Fruit fly (Drosophila melanogaster) whole organism, embryonic: Measurements from ENCODE around the gene Uba5.

Experiments used
- Adf1 ChIP-seq: fragments of 200-800 bp; sonication (Bioruptor generic); IDR thresholded peaks from 2 replicates; pipeline ENCODE4 v1.3.6; 2022; ENCODE audit warnings: missing biosample characterization, missing genetic modification characterization
- Awh ChIP-seq: fragments of 200-800 bp; sonication (Bioruptor generic); IDR thresholded peaks from 2 replicates; pipeline ENCODE4, ENCODE4 v1.3.6; 2022; ENCODE audit warnings: missing biosample characterization, missing genetic modification characterization
- CG10209 ChIP-seq: fragments of 200-800 bp; sonication (Bioruptor generic); optimal IDR thresholded peaks from 3 replicates; lab custom pipeline; 2017; ENCODE audit warnings: missing biosample characterization, mild to moderate bottlenecking, missing genetic modification characterization, missing genetic modification reagents
- CG12104 ChIP-seq: fragments of 200-800 bp; sonication (Bioruptor generic); optimal IDR thresholded peaks from 3 replicates; lab custom pipeline; 2016; ENCODE audit warnings: missing biosample characterization, missing genetic modification characterization
- CG12219 ChIP-seq: fragments of 200-800 bp; sonication (Bioruptor generic); optimal IDR thresholded peaks from 3 replicates; lab custom pipeline; 2018; ENCODE audit warnings: missing biosample characterization, mild to moderate bottlenecking, missing genetic modification characterization
- CG12299 ChIP-seq: fragments of 200-800 bp; sonication (Bioruptor generic); optimal IDR thresholded peaks from 2 replicates; lab custom pipeline; 2018; ENCODE audit warnings: missing biosample characterization, mild to moderate bottlenecking, missing genetic modification characterization
- CG13123 ChIP-seq: fragments of 200-800 bp; sonication (Bioruptor generic); optimal IDR thresholded peaks from 2 replicates; lab custom pipeline; 2016; ENCODE audit warnings: missing biosample characterization, missing genetic modification characterization
- CG14014 ChIP-seq: fragments of 200-800 bp; sonication (Bioruptor generic); IDR thresholded peaks from 2 replicates; pipeline ENCODE4 v1.3.6; 2022; ENCODE audit warnings: missing biosample characterization, missing genetic modification characterization
- CG15073 ChIP-seq: fragments of 200-800 bp; sonication (Bioruptor generic); optimal IDR thresholded peaks from 2 replicates; lab custom pipeline; 2016; ENCODE audit warnings: missing biosample characterization, missing genetic modification characterization
- CG18262 ChIP-seq: fragments of 200-800 bp; optimal IDR thresholded peaks from 3 replicates; lab custom pipeline; 2019; ENCODE audit warnings: missing biosample characterization, mild to moderate bottlenecking, missing genetic modification characterization, moderate library complexity
- CG3065 ChIP-seq: fragments of 200-800 bp; sonication (Bioruptor generic); optimal IDR thresholded peaks from 2 replicates; lab custom pipeline; 2016; ENCODE audit warnings: missing biosample characterization, missing genetic modification characterization
- CG31224 ChIP-seq: fragments of 200-800 bp; sonication (Bioruptor generic); IDR thresholded peaks from 2 replicates; pipeline ENCODE4 v1.3.6; 2022; ENCODE audit warnings: missing biosample characterization, missing genetic modification characterization
- CG31365 ChIP-seq: fragments of 200-800 bp; sonication (Bioruptor generic); optimal IDR thresholded peaks from 2 replicates; lab custom pipeline; 2018; ENCODE audit warnings: missing biosample characterization, mild to moderate bottlenecking, missing genetic modification characterization
- CG42726 ChIP-seq: fragments of 200-800 bp; sonication (Bioruptor generic); IDR thresholded peaks from 2 replicates; pipeline ENCODE4 v1.3.6; 2022; ENCODE audit warnings: missing biosample characterization, missing genetic modification characterization; ENCODE audit not compliant: partially characterized antibody
- CG4617 ChIP-seq: fragments of 200-800 bp; sonication (Bioruptor generic); optimal IDR thresholded peaks from 3 replicates; lab custom pipeline; 2016; ENCODE audit warnings: missing biosample characterization, missing genetic modification characterization, borderline replicate concordance
- CG4820 ChIP-seq: fragments of 200-800 bp; sonication (Bioruptor generic); optimal IDR thresholded peaks from 3 replicates; lab custom pipeline; 2016; ENCODE audit warnings: missing biosample characterization, missing genetic modification characterization
- CG6813 ChIP-seq: fragments of 200-800 bp; sonication (Bioruptor generic); optimal IDR thresholded peaks from 2 replicates; lab custom pipeline; 2017; ENCODE audit warnings: missing biosample characterization, missing genetic modification characterization, mild to moderate bottlenecking, moderate library complexity, missing genetic modification reagents
- CG7357 ChIP-seq: fragments of 200-800 bp; sonication (Bioruptor generic); IDR thresholded peaks from 3 replicates; pipeline ENCODE4 v1.3.6; 2022; ENCODE audit warnings: missing biosample characterization, missing genetic modification characterization
- CG8388 ChIP-seq: fragments of 200-800 bp; sonication (Bioruptor generic); optimal IDR thresholded peaks from 2 replicates; lab custom pipeline; 2019; ENCODE audit warnings: missing biosample characterization, mild to moderate bottlenecking, missing genetic modification characterization, moderate library complexity
- CG9727 ChIP-seq: fragments of 200-800 bp; sonication (Bioruptor generic); optimal IDR thresholded peaks from 3 replicates; lab custom pipeline; 2017; ENCODE audit warnings: missing biosample characterization, mild to moderate bottlenecking, missing genetic modification characterization
- CkIIα-i1 ChIP-seq: fragments of 200-800 bp; sonication (Bioruptor generic); IDR thresholded peaks from 2 replicates; pipeline ENCODE4 v1.3.6; 2022; ENCODE audit warnings: missing biosample characterization, missing genetic modification characterization
- Dref ChIP-seq: fragments of 200-800 bp; sonication (Bioruptor generic); IDR thresholded peaks from 2 replicates; pipeline ENCODE4 v1.3.6; 2022; ENCODE audit warnings: missing biosample characterization, missing genetic modification characterization
- Ets65A ChIP-seq: fragments of 200-800 bp; sonication (Bioruptor generic); peaks from one replicate; lab custom pipeline; 2016; ENCODE audit warnings: missing biosample characterization, missing genetic modification characterization
- Fer2 ChIP-seq: fragments of 200-800 bp; sonication (Bioruptor generic); optimal IDR thresholded peaks from 2 replicates; lab custom pipeline; 2018; ENCODE audit warnings: missing biosample characterization, mild to moderate bottlenecking, missing genetic modification characterization, moderate library complexity
- Fer3 ChIP-seq: fragments of 200-800 bp; sonication (Bioruptor generic); optimal IDR thresholded peaks from 2 replicates; lab custom pipeline; 2018; ENCODE audit warnings: missing biosample characterization, mild to moderate bottlenecking, missing genetic modification characterization, moderate library complexity
- HmgD ChIP-seq: fragments of 200-800 bp; sonication (Bioruptor generic); optimal IDR thresholded peaks from 3 replicates; lab custom pipeline; 2016; ENCODE audit warnings: missing biosample characterization, missing genetic modification characterization
- Hr39 ChIP-seq: fragments of >200 bp; optimal IDR thresholded peaks from 2 replicates; lab custom pipeline; 2017
- Nf-YB ChIP-seq: fragments of 200-800 bp; sonication (Bioruptor generic); optimal IDR thresholded peaks from 3 replicates; lab custom pipeline; 2019; ENCODE audit warnings: missing biosample characterization, mild to moderate bottlenecking, missing genetic modification characterization, moderate library complexity
- Rfx ChIP-seq: fragments of 200-800 bp; sonication (Bioruptor generic); IDR thresholded peaks from 2 replicates; pipeline ENCODE4 v1.3.6; 2022; ENCODE audit warnings: missing biosample characterization, missing genetic modification characterization
- Sry-δ ChIP-seq: fragments of 200-800 bp; sonication (Bioruptor generic); optimal IDR thresholded peaks from 2 replicates; lab custom pipeline; 2016; ENCODE audit warnings: missing biosample characterization, missing genetic modification characterization
- YL-1 ChIP-seq: fragments of 200-800 bp; sonication (Bioruptor generic); optimal IDR thresholded peaks from 3 replicates; lab custom pipeline; 2017; ENCODE audit warnings: missing biosample characterization, mild to moderate bottlenecking, missing genetic modification characterization
- ac ChIP-seq: fragments of 200-800 bp; sonication (Bioruptor generic); optimal IDR thresholded peaks from 3 replicates; lab custom pipeline; 2017; ENCODE audit warnings: missing biosample characterization, mild to moderate bottlenecking, missing genetic modification characterization
- ara ChIP-seq: fragments of 200-800 bp; sonication (Bioruptor generic); IDR thresholded peaks from 2 replicates; pipeline ENCODE4 v1.3.6; 2022; ENCODE audit warnings: missing biosample characterization, missing genetic modification characterization
- ato ChIP-seq: fragments of 200-800 bp; sonication (Bioruptor generic); IDR thresholded peaks from 2 replicates; pipeline ENCODE4 v1.3.6; 2022; ENCODE audit warnings: missing biosample characterization, missing genetic modification characterization; ENCODE audit not compliant: partially characterized antibody
- cg ChIP-seq: fragments of 200-800 bp; sonication (Bioruptor generic); optimal IDR thresholded peaks from 3 replicates; lab custom pipeline; 2019; ENCODE audit warnings: missing biosample characterization, mild to moderate bottlenecking, missing genetic modification characterization, moderate library complexity
- dpn ChIP-seq, 2 experiments: fragments of 200-800 bp; sonication (Bioruptor generic); optimal IDR thresholded peaks; 3 replicates each; lab custom pipeline; 2016; ENCODE audit warnings: missing biosample characterization in 2 of 2, missing genetic modification characterization in 2 of 2
- fd102C ChIP-seq: fragments of 200-800 bp; sonication (Bioruptor generic); optimal IDR thresholded peaks from 2 replicates; lab custom pipeline; 2018; ENCODE audit warnings: missing biosample characterization, mild to moderate bottlenecking, missing genetic modification characterization, moderate library complexity
- fd64A ChIP-seq: fragments of 200-800 bp; sonication (Bioruptor generic); optimal IDR thresholded peaks from 3 replicates; lab custom pipeline; 2018; ENCODE audit warnings: missing biosample characterization, mild to moderate bottlenecking, missing genetic modification characterization
- fru ChIP-seq: fragments of >200 bp; optimal IDR thresholded peaks from 2 replicates; lab custom pipeline; 2017
- fu2 ChIP-seq: fragments of 200-800 bp; sonication (Bioruptor generic); optimal IDR thresholded peaks from 2 replicates; lab custom pipeline; 2016; ENCODE audit warnings: missing biosample characterization, missing genetic modification characterization
- gsb-n ChIP-seq: fragments of 200-800 bp; sonication (Bioruptor generic); optimal IDR thresholded peaks from 3 replicates; lab custom pipeline; 2018; ENCODE audit warnings: missing biosample characterization, mild to moderate bottlenecking, missing genetic modification characterization
- inv ChIP-seq: fragments of 200-800 bp; sonication (Bioruptor generic); IDR thresholded peaks from 2 replicates; pipeline ENCODE4 v1.3.6; 2022; ENCODE audit warnings: missing biosample characterization, missing genetic modification characterization; ENCODE audit not compliant: partially characterized antibody
- jigr1 ChIP-seq: fragments of 200-800 bp; sonication (Bioruptor generic); IDR thresholded peaks from 3 replicates; pipeline ENCODE4 v1.3.6; 2022; ENCODE audit warnings: missing biosample characterization, missing genetic modification characterization
- jumu ChIP-seq: fragments of 200-800 bp; sonication (Bioruptor generic); optimal IDR thresholded peaks from 3 replicates; lab custom pipeline; 2016; ENCODE audit warnings: missing biosample characterization, missing genetic modification characterization
- ken ChIP-seq: fragments of 200-800 bp; sonication (Bioruptor generic); IDR thresholded peaks from 3 replicates; pipeline ENCODE4 v1.3.6; 2022; ENCODE audit warnings: missing biosample characterization, missing genetic modification characterization
- nom ChIP-seq: fragments of 200-800 bp; sonication (Bioruptor generic); optimal IDR thresholded peaks from 2 replicates; lab custom pipeline; 2017; ENCODE audit warnings: missing biosample characterization, missing genetic modification characterization, mild to moderate bottlenecking, moderate library complexity, missing genetic modification reagents
- seq ChIP-seq: fragments of 200-800 bp; sonication (Bioruptor generic); IDR thresholded peaks from 2 replicates; pipeline ENCODE4 v1.3.6; 2022; ENCODE audit warnings: missing biosample characterization, missing genetic modification characterization
- sima ChIP-seq: fragments of 200-800 bp; sonication (Bioruptor generic); optimal IDR thresholded peaks from 2 replicates; lab custom pipeline; 2016; ENCODE audit warnings: missing biosample characterization, missing genetic modification characterization
- zen2 ChIP-seq: fragments of 200-800 bp; sonication (Bioruptor generic); IDR thresholded peaks from 3 replicates; pipeline ENCODE4 v1.3.6; 2022; ENCODE audit warnings: missing biosample characterization, missing genetic modification characterization; ENCODE audit not compliant: partially characterized antibody
- zfh2 ChIP-seq: fragments of 200-800 bp; sonication (Bioruptor generic); optimal IDR thresholded peaks from 2 replicates; lab custom pipeline; 2016; ENCODE audit warnings: missing biosample characterization, missing genetic modification characterization

Uba5 gene

DNA sequence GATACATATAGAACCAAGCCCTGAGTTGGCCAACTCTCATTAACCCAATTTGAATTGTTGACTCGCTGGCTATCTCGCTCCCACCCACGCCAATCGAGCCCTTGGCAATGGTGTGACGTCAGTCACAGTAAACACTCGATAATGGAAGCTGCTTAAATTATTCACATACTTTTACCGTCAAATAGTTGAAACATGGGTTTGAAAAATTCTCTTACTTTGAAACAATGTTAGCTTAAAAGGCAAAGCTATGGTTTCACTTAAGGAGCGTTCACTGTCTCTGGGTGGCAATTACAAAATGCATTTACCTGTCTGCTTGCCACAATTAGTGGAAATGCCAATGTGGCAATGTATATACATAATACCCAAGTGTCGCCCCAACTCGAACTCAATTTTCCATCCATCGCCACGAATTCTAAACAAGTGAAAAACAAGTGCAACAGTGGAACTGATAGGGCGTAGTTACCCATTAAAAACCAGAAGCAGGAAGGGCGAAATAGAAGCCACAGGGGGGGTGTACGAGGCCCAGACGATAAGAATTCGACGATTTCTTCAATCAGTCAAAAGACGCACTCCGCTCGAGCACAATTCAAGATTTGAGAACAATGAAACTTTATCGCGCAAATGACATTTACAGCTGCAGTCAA, 33.7 kb upstream of the Uba5 start (continued):
- TF ChIP-seq Sry-δ (GFP tag; lab: Kevin White, UChicago) (peak; percentile 49), CG12299 (peak; percentile 73), Fer2 (peak; percentile 61), YL-1 (GFP tag; lab: Kevin White, UChicago) (peak; percentile 13), cg (GFP tag; lab: Kevin White, UChicago) (peak; percentile 22), CG6813 (GFP tag; lab: Kevin White, UChicago) (peak; percentile 81), Ets65A (GFP tag; lab: Kevin White, UChicago) (peak; percentile 98), CG9727 (GFP tag; lab: Kevin White, UChicago) (peak; percentile 72), CG42726 (GFP tag; lab: Robert Waterston, UW) (no peak), ato (no peak), gsb-n (tag; lab: Kevin White, UChicago) (peak; percentile 68), HmgD (GFP tag; lab: Kevin White, UChicago) (peak; percentile 57), CG12104 (GFP tag; lab: Kevin White, UChicago) (peak; percentile 70), CG14014 (peak; percentile 89), CG31224 (GFP tag; lab: Robert Waterston, UW) (peak; percentile 63), CG12219 (GFP tag; lab: Kevin White, UChicago) (peak; percentile 90), fu2 (GFP tag; lab: Kevin White, UChicago) (peak; percentile 83), seq (peak; percentile 83), fru (lab: Kevin White, UChicago) (no peak), nom (no peak), CG15073 (no peak), CG8388 (peak; percentile 80), CG18262 (tag; lab: Kevin White, UChicago) (peak; percentile 71), dpn (GFP tag; optimal IDR thresholded peaks at IDR 0.05; lab: Kevin White, UChicago) (peak; percentile 85 to 88), CkIIα-i1 (GFP tag; lab: Robert Waterston, UW) (0 out of 2 replicates have a peak, but pooled peaks have one; percentile 41), Dref (no peak), CG4617 (GFP tag; lab: Kevin White, UChicago) (peak; percentile 36), CG10209 (peak; percentile 82), CG4820 (GFP tag; lab: Kevin White, UChicago) (peak; percentile 75), CG31365 (tag; lab: Kevin White, UChicago) (peak; percentile 67), jigr1 (GFP tag; lab: Robert Waterston, UW) (peak; percentile 63; the same call in 2 of the 3 replicates), Adf1 (GFP tag; lab: Robert Waterston, UW) (0 out of 2 replicates have a peak, but pooled peaks have one; percentile 16), ac (peak; percentile 17), jumu (GFP tag; lab: Kevin White, UChicago) (peak; percentile 85), inv (GFP tag; lab: Robert Waterston, UW) (no peak), CG3065 (GFP tag; lab: Kevin White, UChicago) (no peak), fd102C (GFP tag; lab: Kevin White, UChicago) (peak; percentile 50), Nf-YB (GFP tag; lab: Kevin White, UChicago) (peak; percentile 57), Rfx (peak; percentile 91), Fer3 (tag; lab: Kevin White, UChicago) (peak; percentile 88), ken (GFP tag; lab: Robert Waterston, UW) (peak; percentile 86), zfh2 (GFP tag; lab: Kevin White, UChicago) (peak; percentile 80), Hr39 (lab: Kevin White, UChicago) (no peak), Awh (GFP tag; lab: Robert Waterston, UW) (peak; percentile 85), fd64A (GFP tag; lab: Kevin White, UChicago) (peak; percentile 75), CG7357 (GFP tag; lab: Robert Waterston, UW) (peak; percentile 81), ara (GFP tag; lab: Robert Waterston, UW) (peak; percentile 81), sima (no peak), zen2 (GFP tag; lab: Robert Waterston, UW) (no peak), CG13123 (GFP tag; lab: Kevin White, UChicago) (peak; percentile 57)
